Fruit fly (Drosophila melanogaster): ENCODE data around the gene tos.

Gene tos

DNA sequence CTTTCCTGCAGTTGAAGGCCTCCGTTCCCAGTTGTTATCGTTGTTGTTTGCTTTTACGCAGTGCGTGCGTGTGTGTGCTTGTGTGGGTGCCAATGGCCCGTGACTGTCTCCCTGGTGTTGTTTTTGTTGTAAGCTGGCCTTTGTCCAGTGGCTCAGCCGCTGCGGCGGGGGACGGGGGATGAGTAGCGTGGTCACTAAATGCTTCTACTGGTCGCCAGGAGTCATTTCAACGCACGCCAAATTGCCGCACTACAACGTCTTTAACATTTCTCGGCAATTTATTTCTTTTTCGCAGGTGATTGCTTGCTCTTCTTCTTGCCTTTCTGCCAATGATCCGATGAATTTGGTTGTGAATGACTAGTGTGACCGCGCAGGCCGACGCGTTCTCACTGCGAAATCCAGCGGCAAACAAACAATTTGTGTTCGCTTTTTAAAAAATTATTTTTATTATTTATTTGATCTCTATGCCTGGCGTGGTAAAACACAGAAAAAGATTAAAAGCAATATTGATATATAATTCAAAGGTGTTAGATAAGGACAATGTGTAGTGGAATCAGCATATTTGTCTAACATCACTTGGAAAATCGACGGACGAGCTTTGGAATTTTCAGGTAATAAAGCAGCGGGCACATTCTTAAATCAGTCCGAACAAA lies 26.5 kb upstream of the tos start, which contains the start of the genes Faf2 and Grip71 (continued):
- TF ChIP-seq ERR (GFP tag; optimal IDR thresholded peaks at IDR 0.05) (peak; percentile 37), CG14710 (tag; optimal IDR thresholded peaks at IDR 0.05) (peak; percentile 96), CG9876 (GFP tag; optimal IDR thresholded peaks at IDR 0.05) (peak; percentile 44), CG9437 (GFP tag; optimal IDR thresholded peaks at IDR 0.05) (peak; percentile 16), CG34376 (GFP tag; optimal IDR thresholded peaks at IDR 0.05) (no peak), Hmx (GFP tag; optimal IDR thresholded peaks at IDR 0.05) (peak; percentile 66), Fer1 (GFP tag; optimal IDR thresholded peaks at IDR 0.05) (peak; percentile 70), wek (GFP tag; optimal IDR thresholded peaks at IDR 0.05) (no peak), CG18764 (GFP tag; optimal IDR thresholded peaks at IDR 0.05) (peak; percentile 93), scrt (GFP tag; optimal IDR thresholded peaks at IDR 0.05) (peak; percentile 68), HHEX (GFP tag; optimal IDR thresholded peaks at IDR 0.05) (peak; percentile 67), C15 (GFP tag; IDR thresholded peaks at IDR 0.05) (peak; percentile 85; the same call in 2 of the 3 replicates), CG5245 (GFP tag; optimal IDR thresholded peaks at IDR 0.05) (peak; percentile 87), Mes4 (GFP tag; optimal IDR thresholded peaks at IDR 0.05) (peak; percentile 51), Stat92E (GFP tag; optimal IDR thresholded peaks at IDR 0.05) (peak in 1 of 3 experiments; percentile 28), Scr (GFP tag; IDR thresholded peaks at IDR 0.05; ENCODE audit: partially characterized antibody) (peak; percentile 57), CG1602 (GFP tag; optimal IDR thresholded peaks at IDR 0.05) (peak; percentile 93), slbo (GFP tag; IDR thresholded peaks at IDR 0.05) (peak; percentile 98), CG3995 (GFP tag; optimal IDR thresholded peaks at IDR 0.05) (peak; percentile 62), Deaf1 (tag; optimal IDR thresholded peaks at IDR 0.05) (peak; percentile 58), ro (GFP tag; IDR thresholded peaks at IDR 0.05) (peak; percentile 85), CG6689 (GFP tag; IDR thresholded peaks at IDR 0.05) (peak; percentile 95), Hey (tag; optimal IDR thresholded peaks at IDR 0.05) (peak; percentile 23), gem (tag; optimal IDR thresholded peaks at IDR 0.05) (peak; percentile 96), CG7745 (tag; optimal IDR thresholded peaks at IDR 0.05) (no peak), sens (GFP tag) (peak; percentile 99), CG33557 (GFP tag; optimal IDR thresholded peaks at IDR 0.05) (peak; percentile 66), eve (GFP tag; optimal IDR thresholded peaks at IDR 0.05) (no peak), Elba2 (GFP tag; optimal IDR thresholded peaks at IDR 0.05) (peak; percentile 54), hth (optimal IDR thresholded peaks at IDR 0.05) (no peak), CG18262 (tag; optimal IDR thresholded peaks at IDR 0.05) (peak; percentile 87), B-H2 (GFP tag; optimal IDR thresholded peaks at IDR 0.05) (peak; percentile 83), CTCF (GFP tag; optimal IDR thresholded peaks at IDR 0.05) (peak; percentile 23), MBD-R2 (GFP tag; IDR thresholded peaks at IDR 0.05) (peak; percentile 84), ato (GFP tag; IDR thresholded peaks at IDR 0.05; ENCODE audit: partially characterized antibody) (no peak), CG30431 (GFP tag; optimal IDR thresholded peaks at IDR 0.05) (peak; percentile 94), tup (GFP tag; optimal IDR thresholded peaks at IDR 0.05) (peak; percentile 77), trem (tag; optimal IDR thresholded peaks at IDR 0.05) (peak; percentile 93), Chrac-16 (GFP tag; optimal IDR thresholded peaks at IDR 0.05) (peak; percentile 94), HLH4C (GFP tag; IDR thresholded peaks at IDR 0.05; ENCODE audit: partially characterized antibody) (0 out of 3 replicates have a peak, but pooled peaks have one; percentile 31), ttk (GFP tag; IDR thresholded peaks at IDR 0.05) (peak; percentile 96), p53 (GFP tag; optimal IDR thresholded peaks at IDR 0.05) (peak; percentile 36), pros (GFP tag; optimal IDR thresholded peaks at IDR 0.05) (peak; percentile 7), Sry-β (GFP tag; optimal IDR thresholded peaks at IDR 0.05) (peak; percentile 55), lbe (GFP tag; optimal IDR thresholded peaks at IDR 0.05) (peak; percentile 62), tio (GFP tag; optimal IDR thresholded peaks at IDR 0.05) (peak; percentile 93), Awh (GFP tag; IDR thresholded peaks at IDR 0.05) (peak; percentile 94), nom (GFP tag; optimal IDR thresholded peaks at IDR 0.05) (peak; percentile 87), zfh1 (GFP tag; IDR thresholded peaks at IDR 0.05) (peak; percentile 96), hb (GFP tag; IDR thresholded peaks at IDR 0.05; ENCODE audit: partially characterized antibody) (peak; percentile 53; the same call in 1 of the 3 replicates)

Measured in whole organism, embryonic.